Fruit fly (Drosophila melanogaster) whole organism, prepupa: ENCODE measurements around the gene twy.

Experiments
- Blimp-1 ChIP-seq: fragments of 200-800 bp; sonication (Bioruptor generic); optimal IDR thresholded peaks from 3 replicates; lab custom pipeline; 2017; ENCODE audit warnings: missing biosample characterization, missing genetic modification characterization, mild to moderate bottlenecking, moderate library complexity, missing genetic modification reagents
- CG10631 ChIP-seq: fragments of 200-800 bp; sonication (Bioruptor generic); optimal IDR thresholded peaks from 2 replicates; lab custom pipeline; 2016; ENCODE audit warnings: missing biosample characterization, missing genetic modification characterization
- CG10669 ChIP-seq: fragments of 200-800 bp; sonication (Bioruptor generic); optimal IDR thresholded peaks from 3 replicates; lab custom pipeline; 2018; ENCODE audit warnings: missing biosample characterization, mild to moderate bottlenecking, missing genetic modification characterization, moderate library complexity
- CG11762 ChIP-seq: fragments of 200-800 bp; sonication (Bioruptor generic); optimal IDR thresholded peaks from 3 replicates; lab custom pipeline; 2016; ENCODE audit warnings: missing biosample characterization, missing genetic modification characterization; ENCODE audit not compliant: insufficient read depth
- CG11902 ChIP-seq: fragments of 200-800 bp; sonication (Bioruptor generic); optimal IDR thresholded peaks from 3 replicates; lab custom pipeline; 2016; ENCODE audit warnings: missing biosample characterization, missing genetic modification characterization
- CG15336 ChIP-seq: fragments of 200-800 bp; sonication (Bioruptor generic); IDR thresholded peaks from 2 replicates; pipeline ENCODE4 v1.3.6; 2022; ENCODE audit warnings: missing biosample characterization, missing genetic modification characterization
- CG1621 ChIP-seq: fragments of 200-800 bp; sonication (Bioruptor generic); optimal IDR thresholded peaks from 3 replicates; lab custom pipeline; 2018; ENCODE audit warnings: missing biosample characterization, mild to moderate bottlenecking, missing genetic modification characterization
- CG16779 ChIP-seq: fragments of 200-800 bp; sonication (Bioruptor generic); optimal IDR thresholded peaks from 3 replicates; lab custom pipeline; 2017; ENCODE audit warnings: missing biosample characterization, mild to moderate bottlenecking, missing genetic modification characterization
- CG3919 ChIP-seq: fragments of 200-800 bp; sonication (Bioruptor generic); optimal IDR thresholded peaks from 3 replicates; lab custom pipeline; 2016; ENCODE audit warnings: missing biosample characterization, missing genetic modification characterization
- CG4318 ChIP-seq: fragments of 200-800 bp; sonication (Bioruptor generic); optimal IDR thresholded peaks from 3 replicates; lab custom pipeline; 2017; ENCODE audit warnings: missing biosample characterization, mild to moderate bottlenecking, missing genetic modification characterization
- CG6276 ChIP-seq: fragments of 200-800 bp; sonication (Bioruptor generic); optimal IDR thresholded peaks from 2 replicates; lab custom pipeline; 2017; ENCODE audit warnings: missing biosample characterization, mild to moderate bottlenecking, missing genetic modification characterization
- CG6792 ChIP-seq: fragments of 200-800 bp; sonication (Bioruptor generic); optimal IDR thresholded peaks from 3 replicates; lab custom pipeline; 2016; ENCODE audit warnings: missing biosample characterization, missing genetic modification characterization
- CG6854 ChIP-seq: fragments of 200-800 bp; sonication (Bioruptor generic); optimal IDR thresholded peaks from 2 replicates; lab custom pipeline; 2017; ENCODE audit warnings: missing biosample characterization, mild to moderate bottlenecking, missing genetic modification characterization
- CG7368 ChIP-seq: fragments of 200-800 bp; sonication (Bioruptor generic); optimal IDR thresholded peaks from 3 replicates; lab custom pipeline; 2016; ENCODE audit warnings: missing biosample characterization, missing genetic modification characterization
- CG8119 ChIP-seq: fragments of 200-800 bp; sonication (Bioruptor generic); IDR thresholded peaks from 3 replicates; pipeline ENCODE4 v1.3.6; 2022; ENCODE audit warnings: missing biosample characterization, missing genetic modification characterization
- CG8319 ChIP-seq: fragments of 200-800 bp; sonication (Bioruptor generic); optimal IDR thresholded peaks from 3 replicates; lab custom pipeline; 2016; ENCODE audit warnings: missing biosample characterization, missing genetic modification characterization
- CG9139 ChIP-seq: fragments of 200-800 bp; sonication (Bioruptor generic); optimal IDR thresholded peaks from 3 replicates; lab custom pipeline; 2017; ENCODE audit warnings: missing biosample characterization, mild to moderate bottlenecking, missing genetic modification characterization
- Eip75B ChIP-seq: fragments of 200-800 bp; sonication (Bioruptor generic); optimal IDR thresholded peaks from 3 replicates; lab custom pipeline; 2016; ENCODE audit warnings: missing biosample characterization, missing genetic modification characterization
- Eip78C ChIP-seq: fragments of 200-800 bp; sonication (Bioruptor generic); peaks from one replicate; lab custom pipeline; 2016; ENCODE audit warnings: missing biosample characterization, missing genetic modification characterization
- Ets96B ChIP-seq: fragments of 200-800 bp; optimal IDR thresholded peaks from 2 replicates; lab custom pipeline; 2019; ENCODE audit warnings: missing biosample characterization, mild to moderate bottlenecking, missing genetic modification characterization, moderate library complexity
- Gug ChIP-seq: fragments of 200-800 bp; sonication (Bioruptor generic); IDR thresholded peaks from 2 replicates; pipeline ENCODE4 v1.3.6; 2022; ENCODE audit warnings: missing biosample characterization, missing genetic modification characterization
- Hr38 ChIP-seq: sonication (Bioruptor generic); optimal IDR thresholded peaks from 2 replicates; lab custom pipeline; 2016; ENCODE audit warnings: missing biosample characterization, missing genetic modification characterization
- Lpt ChIP-seq: fragments of 200-800 bp; sonication (Bioruptor generic); optimal IDR thresholded peaks from 3 replicates; lab custom pipeline; 2016; ENCODE audit warnings: missing biosample characterization, missing genetic modification characterization
- Met ChIP-seq: fragments of 200-800 bp; sonication (Bioruptor generic); optimal IDR thresholded peaks from 3 replicates; lab custom pipeline; 2016; ENCODE audit warnings: missing biosample characterization, missing genetic modification characterization
- OdsH ChIP-seq: fragments of 200-800 bp; sonication (Bioruptor generic); optimal IDR thresholded peaks from 3 replicates; lab custom pipeline; 2016; ENCODE audit warnings: missing biosample characterization, missing genetic modification characterization
- Smox ChIP-seq: fragments of 200-800 bp; sonication (Bioruptor generic); optimal IDR thresholded peaks from 3 replicates; lab custom pipeline; 2016; ENCODE audit warnings: missing biosample characterization, missing genetic modification characterization
- Sox14 ChIP-seq: fragments of 200-800 bp; sonication (Bioruptor generic); optimal IDR thresholded peaks from 3 replicates; lab custom pipeline; 2016; ENCODE audit warnings: missing biosample characterization, missing genetic modification characterization
- Sox15 ChIP-seq: fragments of 200-800 bp; sonication (Bioruptor generic); optimal IDR thresholded peaks from 3 replicates; lab custom pipeline; 2016; ENCODE audit warnings: missing biosample characterization, missing genetic modification characterization
- achi ChIP-seq: fragments of 200-800 bp; sonication (Bioruptor generic); optimal IDR thresholded peaks from 3 replicates; lab custom pipeline; 2016; ENCODE audit warnings: missing biosample characterization, missing genetic modification characterization
- acj6 ChIP-seq: fragments of 200-800 bp; sonication (Bioruptor generic); optimal IDR thresholded peaks from 3 replicates; lab custom pipeline; 2016; ENCODE audit warnings: missing biosample characterization, missing genetic modification characterization
- cyc ChIP-seq: fragments of 200-800 bp; sonication (Bioruptor generic); optimal IDR thresholded peaks from 3 replicates; lab custom pipeline; 2016; ENCODE audit warnings: missing biosample characterization, missing genetic modification characterization
- dsx ChIP-seq: fragments of 200-800 bp; optimal IDR thresholded peaks from 3 replicates; lab custom pipeline; 2019; ENCODE audit warnings: missing biosample characterization, mild to moderate bottlenecking, missing genetic modification characterization, moderate library complexity; ENCODE audit not compliant: poor library complexity, severe bottlenecking
- eg ChIP-seq: fragments of 200-800 bp; sonication (Bioruptor generic); IDR thresholded peaks from 3 replicates; pipeline ENCODE4 v1.3.6; 2022; ENCODE audit warnings: missing biosample characterization, missing genetic modification characterization
- esn ChIP-seq: fragments of 200-800 bp; sonication (Bioruptor generic); optimal IDR thresholded peaks from 2 replicates; lab custom pipeline; 2016; ENCODE audit warnings: missing biosample characterization, mild to moderate bottlenecking, missing genetic modification characterization, moderate library complexity
- fd59A ChIP-seq: fragments of 200-800 bp; sonication (Bioruptor generic); optimal IDR thresholded peaks from 2 replicates; lab custom pipeline; 2017; ENCODE audit warnings: missing biosample characterization, mild to moderate bottlenecking, missing genetic modification characterization, missing genetic modification reagents
- fkh ChIP-seq: fragments of 200-800 bp; sonication (Bioruptor generic); optimal IDR thresholded peaks from 3 replicates; lab custom pipeline; 2017; ENCODE audit warnings: missing biosample characterization, mild to moderate bottlenecking, missing genetic modification characterization, moderate library complexity
- lz ChIP-seq: fragments of 200-800 bp; sonication (Bioruptor generic); optimal IDR thresholded peaks from 3 replicates; lab custom pipeline; 2016; ENCODE audit warnings: missing biosample characterization, missing genetic modification characterization
- pdm3 ChIP-seq: fragments of 200-800 bp; sonication (Bioruptor generic); optimal IDR thresholded peaks from 3 replicates; lab custom pipeline; 2016; ENCODE audit warnings: missing biosample characterization, missing genetic modification characterization
- spab ChIP-seq: fragments of 200-800 bp; sonication (Bioruptor generic); optimal IDR thresholded peaks from 2 replicates; lab custom pipeline; 2017; ENCODE audit warnings: missing biosample characterization, mild to moderate bottlenecking, missing genetic modification characterization, missing genetic modification reagents
- svp ChIP-seq: fragments of 200-800 bp; sonication (Bioruptor generic); peaks from one replicate; lab custom pipeline; 2016; ENCODE audit warnings: missing biosample characterization, missing genetic modification characterization
- topi ChIP-seq: fragments of 200-800 bp; sonication (Bioruptor generic); optimal IDR thresholded peaks from 3 replicates; lab custom pipeline; 2016; ENCODE audit warnings: missing biosample characterization, missing genetic modification characterization
- vri ChIP-seq: fragments of 200-800 bp; sonication (Bioruptor generic); optimal IDR thresholded peaks from 3 replicates; lab custom pipeline; 2016; ENCODE audit warnings: missing biosample characterization, mild to moderate bottlenecking, missing genetic modification characterization

The twy gene

dm6 chr3L:11831199-11831598 lies 38.1 kb upstream of the twy start:
- no peak for TF ChIP-seq Gug (GFP tag; lab: Robert Waterston, UW)
- no peak for TF ChIP-seq Eip75B (GFP tag; lab: Kevin White, UChicago)
- TF ChIP-seq eg = no peak
- TF ChIP-seq vri (GFP tag; lab: Kevin White, UChicago) = no peak
- no peak for TF ChIP-seq CG11902 (GFP tag; lab: Kevin White, UChicago)
- no peak for TF ChIP-seq spab
- no peak for TF ChIP-seq CG4318 (GFP tag; lab: Kevin White, UChicago)
- no peak for TF ChIP-seq Ets96B (tag; lab: Kevin White, UChicago)
- no peak for TF ChIP-seq Smox
- no peak for TF ChIP-seq CG8319 (GFP tag; lab: Kevin White, UChicago)
- TF ChIP-seq CG6276 = no peak
- no peak for TF ChIP-seq OdsH
- TF ChIP-seq Lpt (GFP tag; lab: Kevin White, UChicago) = no peak

- TF ChIP-seq fkh (GFP tag; lab: Kevin White, UChicago) (peak; percentile 53), CG11902 (GFP tag; lab: Kevin White, UChicago) (no peak), pdm3 (no peak), OdsH (no peak), Sox15 (no peak)
These were observed 35.6 kb upstream of the twy start, which contains the start of gene CG7264 for dm6 chr3L:11828730-11829129. Gene CG7264, plus strand, starts transcription at chr3L:11829030.

dm6 chr3L:11825560-11826153 lies 32.6 kb upstream of the twy start, which contains the start of gene CG32095:
Gene CG32095, minus strand, starts transcription at chr3L:11825732.
- peak; percentile 7 for TF ChIP-seq esn (GFP tag; lab: Kevin White, UChicago)
- TF ChIP-seq CG8119 = no peak
- TF ChIP-seq svp (GFP tag; lab: Kevin White, UChicago) = no peak
- TF ChIP-seq topi (GFP tag; lab: Kevin White, UChicago) = no peak
- TF ChIP-seq fd59A (GFP tag; lab: Kevin White, UChicago) = no peak
- peak; percentile 61 for TF ChIP-seq Eip78C (GFP tag; lab: Kevin White, UChicago)

- TF ChIP-seq CG3919 (GFP tag; lab: Kevin White, UChicago) (peak; percentile 77), CG8119 (peak; percentile 48; the same call in 1 of the 3 replicates), vri (GFP tag; lab: Kevin White, UChicago) (no peak), cyc (peak; percentile 34), Blimp-1 (GFP tag; lab: Kevin White, UChicago) (peak; percentile 53), CG6792 (peak; percentile 39), pdm3 (no peak), CG7368 (GFP tag; lab: Kevin White, UChicago) (peak; percentile 13), CG6276 (no peak), lz (GFP tag; lab: Kevin White, UChicago) (peak; percentile 60), OdsH (peak; percentile 40), CG9139 (peak; percentile 18), CG15336 (peak; percentile 22; the same call in 1 of the 2 replicates), acj6 (GFP tag; lab: Kevin White, UChicago) (peak; percentile 29), dsx (GFP tag; lab: Kevin White, UChicago) (no peak), achi (GFP tag; lab: Kevin White, UChicago) (peak; percentile 27), CG6854 (GFP tag; lab: Kevin White, UChicago) (peak; percentile 68), Hr38 (GFP tag; lab: Kevin White, UChicago) (no peak), CG16779 (no peak), CG8319 (GFP tag; lab: Kevin White, UChicago) (peak; percentile 24), Ets96B (tag; lab: Kevin White, UChicago) (no peak), CG10631 (GFP tag; lab: Kevin White, UChicago) (peak; percentile 80), CG1621 (tag; lab: Kevin White, UChicago) (peak; percentile 2), esn (GFP tag; lab: Kevin White, UChicago) (peak; percentile 62), CG10669 (GFP tag; lab: Kevin White, UChicago) (peak; percentile 28), spab (peak; percentile 9), Met (GFP tag; lab: Kevin White, UChicago) (peak; percentile 50), CG11902 (GFP tag; lab: Kevin White, UChicago) (peak; percentile 38), Sox14 (peak; percentile 11), CG11762 (GFP tag; lab: Kevin White, UChicago) (peak; percentile 24)
These were observed 29.6 kb upstream of the twy start, which contains the start of gene RpL10Ab for dm6 chr3L:11822446-11823334. Gene RpL10Ab, plus strand, starts transcription at chr3L:11822851.
